Worm (Caenorhabditis elegans) whole organism, L1 larva: ENCODE results near the gene crn-7.

ENCODE experiments used
- alr-1 ChIP-seq: fragments of 200-800 bp; sonication (Bioruptor generic); optimal IDR thresholded peaks from 2 replicates; lab custom pipeline; 2018; ENCODE audit warnings: borderline replicate concordance, mild to moderate bottlenecking, missing genetic modification characterization, missing compliant biosample characterization
- nhr-11 ChIP-seq: fragments of 150-350 bp; optimal IDR thresholded peaks from 2 replicates; lab custom pipeline; 2014; ENCODE audit warnings: missing biosample characterization, missing genetic modification characterization
- nhr-12 ChIP-seq: sonication (generic microtip); optimal IDR thresholded peaks from 2 replicates; lab custom pipeline; 2017; ENCODE audit warnings: missing biosample characterization, missing genetic modification characterization
- nhr-47 ChIP-seq: sonication (generic microtip); optimal IDR thresholded peaks from 2 replicates; lab custom pipeline; 2016; ENCODE audit warnings: mild to moderate bottlenecking, missing genetic modification characterization, moderate library complexity, missing compliant biosample characterization
- nhr-77 ChIP-seq: fragments of 150-350 bp; optimal IDR thresholded peaks from 2 replicates; lab custom pipeline; 2014; ENCODE audit warnings: missing biosample characterization, missing genetic modification characterization
- unc-62 ChIP-seq: fragments of 150-350 bp; optimal IDR thresholded peaks from 2 replicates; lab custom pipeline; 2014; ENCODE audit warnings: missing biosample characterization, missing genetic modification reagents, missing genetic modification characterization
- ztf-11 ChIP-seq, 2 experiments: sonication (generic microtip); optimal IDR thresholded peaks; 2 replicates each; lab custom pipeline; 2016 to 2017; ENCODE audit warnings: missing genetic modification characterization in 2 of 2, missing biosample characterization in 1 of 2, missing compliant biosample characterization in 1 of 2

ce11 chrIII:8278801-8279200 is 10.5 kb downstream of the crn-7 start, which contains the start of gene mig-10:
- TF ChIP-seq unc-62 (GFP tag; lab: Kevin White, UChicago) (no peak), nhr-77 (tag; lab: Kevin White, UChicago) (no peak), ztf-11 (tag; optimal IDR thresholded peaks at IDR 0.05; lab: Kevin White, UChicago) (no peak), nhr-47 (tag; lab: Kevin White, UChicago) (no peak), nhr-12 (no peak), alr-1 (tag; lab: Kevin White, UChicago) (no peak), nhr-11 (tag; lab: Kevin White, UChicago) (no peak)
